Fruit fly (Drosophila melanogaster): ENCODE data around the gene t-cup.

t-cup gene

dm6 chr2L:12535637-12536038 lies 38.5 kb upstream of the t-cup start (continued):
- TF ChIP-seq CG14014 (GFP tag; IDR thresholded peaks at IDR 0.05), result peak; percentile 46; the same call in 1 of the 2 replicates
- TF ChIP-seq CG4730 (GFP tag; IDR thresholded peaks at IDR 0.05), result no peak
- peak; percentile 33 for TF ChIP-seq CG10209 (GFP tag; optimal IDR thresholded peaks at IDR 0.05)
- no peak for TF ChIP-seq Atf-2 (GFP tag; optimal IDR thresholded peaks at IDR 0.05)
- peak; percentile 52 for TF ChIP-seq unpg (GFP tag; optimal IDR thresholded peaks at IDR 0.05)
- peak; percentile 71 for TF ChIP-seq CG5180 (GFP tag; optimal IDR thresholded peaks at IDR 0.05)
- TF ChIP-seq CG17912 (GFP tag; optimal IDR thresholded peaks at IDR 0.05), result peak; percentile 29
- TF ChIP-seq usp (GFP tag; optimal IDR thresholded peaks at IDR 0.05), result no peak
- no peak for TF ChIP-seq dm (GFP tag; optimal IDR thresholded peaks at IDR 0.05)
- peak; percentile 74 for TF ChIP-seq Blimp-1 (GFP tag; optimal IDR thresholded peaks at IDR 0.05)
- TF ChIP-seq dmrt99B (tag; optimal IDR thresholded peaks at IDR 0.05), result peak; percentile 38
- no peak for TF ChIP-seq az2 (GFP tag; optimal IDR thresholded peaks at IDR 0.05)
- TF ChIP-seq Med (GFP tag), result peak; percentile 57
- TF ChIP-seq Aef1 (GFP tag; IDR thresholded peaks at IDR 0.05), result peak; percentile 23; the same call in 1 of the 3 replicates
- TF ChIP-seq CG13123 (GFP tag; optimal IDR thresholded peaks at IDR 0.05), result no peak
- peak; percentile 41 for TF ChIP-seq bab2 (GFP tag; optimal IDR thresholded peaks at IDR 0.05)
- TF ChIP-seq D (optimal IDR thresholded peaks at IDR 0.05), result no peak
- peak; percentile 66 for TF ChIP-seq D (GFP tag; optimal IDR thresholded peaks at IDR 0.05)
- peak; percentile 20 for TF ChIP-seq dmrt11E (tag; optimal IDR thresholded peaks at IDR 0.05)
- no peak for TF ChIP-seq Neu2 (GFP tag; optimal IDR thresholded peaks at IDR 0.05; ENCODE audit: borderline replicate concordance)
- no peak for TF ChIP-seq zf30C (GFP tag; optimal IDR thresholded peaks at IDR 0.05)
- no peak for TF ChIP-seq sens (GFP tag)
- peak; percentile 36 for TF ChIP-seq CG12299 (tag; optimal IDR thresholded peaks at IDR 0.05)
- no peak for TF ChIP-seq croc (GFP tag; conservative IDR thresholded peaks at IDR 0.05)
- no peak for TF ChIP-seq z (GFP tag; IDR thresholded peaks at IDR 0.05)
- TF ChIP-seq HLH3B (GFP tag; IDR thresholded peaks at IDR 0.05), result no peak
- peak; percentile 24; the same call in 1 of the 2 replicates for TF ChIP-seq Lim3 (GFP tag; IDR thresholded peaks at IDR 0.05)
- no peak for TF ChIP-seq corto (GFP tag; optimal IDR thresholded peaks at IDR 0.05)
- no peak for TF ChIP-seq Scr (GFP tag; IDR thresholded peaks at IDR 0.05; ENCODE audit: partially characterized antibody)
- TF ChIP-seq CG17385 (GFP tag; optimal IDR thresholded peaks at IDR 0.05), result peak; percentile 57
- TF ChIP-seq wor (GFP tag; IDR thresholded peaks at IDR 0.05), result no peak
- peak; percentile 63; the same call in 2 of the 3 replicates for TF ChIP-seq CG11695 (GFP tag; IDR thresholded peaks at IDR 0.05)
- peak; percentile 68 for TF ChIP-seq PHDP (tag; optimal IDR thresholded peaks at IDR 0.05)
- TF ChIP-seq CG12071 (GFP tag; optimal IDR thresholded peaks at IDR 0.05), result peak; percentile 92
- TF ChIP-seq CG11696 (GFP tag; IDR thresholded peaks at IDR 0.05), result 0 out of 2 replicates have a peak, but pooled peaks have one; percentile 21
- TF ChIP-seq peb (GFP tag; IDR thresholded peaks at IDR 0.05), result no peak
- TF ChIP-seq slp2 (GFP tag; optimal IDR thresholded peaks at IDR 0.05), result no peak
- no peak for TF ChIP-seq Chrac-16 (GFP tag; optimal IDR thresholded peaks at IDR 0.05)
- TF ChIP-seq CG15601 (tag; optimal IDR thresholded peaks at IDR 0.05), result peak; percentile 69
- no peak for TF ChIP-seq Ravus (GFP tag; IDR thresholded peaks at IDR 0.05)
- TF ChIP-seq gt (GFP tag; IDR thresholded peaks at IDR 0.05), result no peak
- TF ChIP-seq CG8765 (GFP tag; IDR thresholded peaks at IDR 0.05), result no peak
- peak; percentile 60; the same call in 2 of the 3 replicates for TF ChIP-seq so (GFP tag; IDR thresholded peaks at IDR 0.05)
- TF ChIP-seq CG33213 (GFP tag; optimal IDR thresholded peaks at IDR 0.05), result no peak
- TF ChIP-seq Jarid2 (GFP tag; optimal IDR thresholded peaks at IDR 0.05), result peak; percentile 52
- peak; percentile 12 for TF ChIP-seq HLH54F (GFP tag; optimal IDR thresholded peaks at IDR 0.05)
- no peak for TF ChIP-seq CG14667 (GFP tag; IDR thresholded peaks at IDR 0.05)
- TF ChIP-seq dan (GFP tag; IDR thresholded peaks at IDR 0.05), result no peak
- no peak for TF ChIP-seq CG17186 (GFP tag; optimal IDR thresholded peaks at IDR 0.05)
- TF ChIP-seq lab (GFP tag; optimal IDR thresholded peaks at IDR 0.05), result peak; percentile 94
- TF ChIP-seq NfI (GFP tag; optimal IDR thresholded peaks at IDR 0.05), result peak; percentile 43
- TF ChIP-seq cato (GFP tag; optimal IDR thresholded peaks at IDR 0.05; ENCODE audit: borderline replicate concordance), result no peak
